Worm (Caenorhabditis elegans) whole organism, L2 larva: ENCODE data around the gene pho-1.
A peak's percentile ranks its signal among the peaks of the same experiment; 100 is the strongest.

Experiments used
- R02D3.7 ChIP-seq: fragments of 150-350 bp; optimal IDR thresholded peaks from 2 replicates; lab custom pipeline; 2014; ENCODE audit warnings: missing biosample characterization, missing genetic modification characterization
- Y55F3AM.14 ChIP-seq: fragments of 200-800 bp; sonication (Bioruptor generic); optimal IDR thresholded peaks from 2 replicates; lab custom pipeline; 2018; ENCODE audit warnings: mild to moderate bottlenecking, missing genetic modification characterization, missing compliant biosample characterization
- ZK546.5 ChIP-seq: sonication (generic microtip); optimal IDR thresholded peaks from 2 replicates; lab custom pipeline; 2017; ENCODE audit warnings: missing biosample characterization, missing genetic modification characterization
- alr-1 ChIP-seq: fragments of 150-350 bp; optimal IDR thresholded peaks from 2 replicates; lab custom pipeline; 2014; ENCODE audit warnings: missing biosample characterization, missing genetic modification characterization
- aly-2 ChIP-seq: fragments of 150-350 bp; optimal IDR thresholded peaks from 2 replicates; lab custom pipeline; 2014; ENCODE audit warnings: missing biosample characterization, missing genetic modification characterization
- ama-1 ChIP-seq: fragments of 150-350 bp; optimal IDR thresholded peaks from 2 replicates; lab custom pipeline; 2018; ENCODE audit warnings: inconsistent platforms
- blmp-1 ChIP-seq: sonication (generic microtip); optimal IDR thresholded peaks from 2 replicates; lab custom pipeline; 2017; ENCODE audit warnings: missing genetic modification characterization, mild to moderate bottlenecking, missing compliant biosample characterization, antibody characterized with exemption, moderate library complexity; ENCODE audit not compliant: insufficient read depth
- ceh-82 ChIP-seq: fragments of 150-350 bp; optimal IDR thresholded peaks from 2 replicates; lab custom pipeline; 2014; ENCODE audit warnings: missing biosample characterization, missing genetic modification characterization
- dmd-4 ChIP-seq: sonication (generic microtip); optimal IDR thresholded peaks from 2 replicates; lab custom pipeline; 2017; ENCODE audit warnings: missing biosample characterization, missing genetic modification characterization
- elt-3 ChIP-seq: sonication (generic microtip); optimal IDR thresholded peaks from 2 replicates; lab custom pipeline; 2017; ENCODE audit warnings: missing biosample characterization, missing genetic modification characterization
- fos-1 ChIP-seq: fragments of 150-350 bp; optimal IDR thresholded peaks from 2 replicates; lab custom pipeline; 2014; ENCODE audit warnings: missing biosample characterization, missing genetic modification characterization
- lin-13 ChIP-seq: fragments of 150-350 bp; optimal IDR thresholded peaks from 2 replicates; lab custom pipeline; 2014; ENCODE audit warnings: missing biosample characterization, missing genetic modification reagents, missing genetic modification characterization
- lin-39 ChIP-seq: fragments of 150-350 bp; optimal IDR thresholded peaks from 2 replicates; lab custom pipeline; 2014; ENCODE audit warnings: missing biosample characterization, missing genetic modification reagents, missing genetic modification characterization
- lsy-2 ChIP-seq, 2 experiments: fragments of 150-350 bp in 1 of 2; sonication (generic microtip) in 1 of 2; optimal IDR thresholded peaks; 2 replicates each; lab custom pipeline; 2014 to 2017; ENCODE audit warnings: missing biosample characterization in 2 of 2, missing genetic modification characterization in 2 of 2
- mab-5 ChIP-seq: fragments of 150-350 bp; optimal IDR thresholded peaks from 2 replicates; lab custom pipeline; 2014; ENCODE audit warnings: missing biosample characterization, missing genetic modification characterization
- mbf-1 ChIP-seq: sonication (generic microtip); optimal IDR thresholded peaks from 2 replicates; lab custom pipeline; 2017; ENCODE audit warnings: missing biosample characterization, missing genetic modification characterization
- mdl-1 ChIP-seq, 2 experiments: fragments of 150-350 bp in 1 of 2; sonication (generic microtip) in 1 of 2; optimal IDR thresholded peaks; 2 replicates each; lab custom pipeline; 2017; ENCODE audit warnings: missing biosample characterization in 2 of 2, missing genetic modification characterization in 2 of 2
- nhr-11 ChIP-seq: fragments of 150-350 bp; optimal IDR thresholded peaks from 2 replicates; lab custom pipeline; 2014; ENCODE audit warnings: missing biosample characterization, missing genetic modification characterization
- nhr-129 ChIP-seq: fragments of 150-350 bp; optimal IDR thresholded peaks from 2 replicates; lab custom pipeline; 2014; ENCODE audit warnings: missing biosample characterization, missing genetic modification characterization
- nhr-23 ChIP-seq: fragments of 150-350 bp; optimal IDR thresholded peaks from 2 replicates; lab custom pipeline; 2014; ENCODE audit warnings: missing biosample characterization, missing genetic modification reagents, missing genetic modification characterization
- nhr-237 ChIP-seq: fragments of 150-350 bp; optimal IDR thresholded peaks from 2 replicates; lab custom pipeline; 2014; ENCODE audit warnings: missing biosample characterization, missing genetic modification characterization
- nhr-25 ChIP-seq: fragments of 150-350 bp; sonication (generic microtip); optimal IDR thresholded peaks from 3 replicates; lab custom pipeline; 2014; ENCODE audit warnings: missing biosample characterization, missing genetic modification characterization
- nhr-6 ChIP-seq: fragments of 150-350 bp; optimal IDR thresholded peaks from 2 replicates; lab custom pipeline; 2014; ENCODE audit warnings: missing biosample characterization, missing genetic modification characterization
- nhr-77 ChIP-seq: fragments of 150-350 bp; optimal IDR thresholded peaks from 2 replicates; lab custom pipeline; 2014; ENCODE audit warnings: missing biosample characterization, missing genetic modification characterization
- sem-4 ChIP-seq: fragments of 150-350 bp; optimal IDR thresholded peaks from 2 replicates; lab custom pipeline; 2014; ENCODE audit warnings: missing biosample characterization, missing genetic modification reagents, missing genetic modification characterization
- skn-1 ChIP-seq: sonication (generic microtip); optimal IDR thresholded peaks from 2 replicates; lab custom pipeline; 2017; ENCODE audit warnings: missing biosample characterization, missing genetic modification characterization
- sma-3 ChIP-seq: sonication (generic microtip); optimal IDR thresholded peaks from 2 replicates; lab custom pipeline; 2016; ENCODE audit warnings: missing genetic modification reagents, missing genetic modification characterization, missing compliant biosample characterization
- sma-9 ChIP-seq, 2 experiments: fragments of 150-350 bp in 1 of 2; sonication (generic microtip) in 1 of 2; optimal IDR thresholded peaks; 2 replicates each; lab custom pipeline; 2014 to 2016; ENCODE audit warnings: missing genetic modification characterization in 2 of 2, mild to moderate bottlenecking in 1 of 2, missing biosample characterization in 1 of 2, missing compliant biosample characterization in 1 of 2, missing genetic modification reagents in 1 of 2, moderate library complexity in 1 of 2
- unc-39 ChIP-seq: fragments of 150-350 bp; optimal IDR thresholded peaks from 2 replicates; lab custom pipeline; 2014; ENCODE audit warnings: missing biosample characterization, missing genetic modification characterization
- unc-55 ChIP-seq: fragments of 150-350 bp; sonication (generic microtip); optimal IDR thresholded peaks from 3 replicates; lab custom pipeline; 2014; ENCODE audit warnings: missing biosample characterization, missing genetic modification reagents, missing genetic modification characterization
- unc-62 ChIP-seq: fragments of 150-350 bp; optimal IDR thresholded peaks from 2 replicates; lab custom pipeline; 2014; ENCODE audit warnings: missing biosample characterization, missing genetic modification reagents, missing genetic modification characterization
- zag-1 ChIP-seq: fragments of 150-350 bp; optimal IDR thresholded peaks from 2 replicates; lab custom pipeline; 2014; ENCODE audit warnings: missing biosample characterization, missing genetic modification characterization

Gene pho-1

DNA sequence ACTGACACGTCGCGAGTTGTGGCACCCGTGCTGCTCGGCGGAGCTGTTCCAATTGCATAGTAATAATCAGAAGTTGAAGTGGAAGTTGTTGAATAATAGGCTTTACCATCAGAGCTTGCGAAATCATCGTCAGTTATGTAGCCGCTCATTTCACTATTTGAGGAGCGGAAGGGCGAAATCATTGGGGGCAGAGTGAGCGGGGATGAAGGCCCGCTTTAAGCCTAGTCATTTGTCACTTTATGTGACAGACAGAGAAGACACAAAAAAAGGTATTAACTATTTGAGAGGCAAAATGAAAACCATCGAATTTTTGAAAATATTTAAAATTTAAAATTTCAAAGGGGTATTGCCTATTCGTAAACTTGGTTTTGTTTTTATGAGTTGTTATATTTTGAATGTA is 17.3 kb downstream of the pho-1 start:
- TF ChIP-seq ZK546.5 (no peak), mab-5 (peak; percentile 20), unc-55 (GFP tag; lab: Kevin White, UChicago) (peak; percentile 30)

DNA sequence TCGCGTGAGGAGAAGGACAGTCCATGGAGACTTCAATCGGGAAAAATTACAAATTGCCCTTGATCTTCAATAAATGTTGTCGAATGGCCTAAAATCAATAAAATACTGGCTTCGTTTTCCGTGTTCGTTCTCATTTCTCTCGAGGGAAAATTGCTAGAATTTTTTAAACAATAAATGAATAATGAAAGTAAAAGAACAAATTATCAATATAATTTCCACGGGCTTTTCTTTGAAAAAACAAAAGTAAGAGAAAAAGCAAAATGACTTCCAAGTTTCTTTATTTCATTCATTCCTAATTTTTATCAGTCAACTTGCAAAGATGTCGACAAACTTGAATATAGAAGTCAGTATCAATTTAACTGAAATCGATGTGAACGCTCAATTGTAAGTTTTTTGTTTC is 23.0 kb downstream of the pho-1 start, which contains the start of gene C34F11.1:
Gene C34F11.1 (plus strand): TSS at position 301 of the 400 bp plus-strand sequence.
- TF ChIP-seq mbf-1, result no peak
- TF ChIP-seq nhr-6, result no peak
- TF ChIP-seq ZK546.5, result no peak
- TF ChIP-seq zag-1, result no peak
- no peak for TF ChIP-seq unc-55 (GFP tag; lab: Kevin White, UChicago)
- TF ChIP-seq aly-2, result no peak
- no peak for TF ChIP-seq unc-39
- TF ChIP-seq mab-5, result no peak
- no peak for TF ChIP-seq elt-3 (tag; lab: Kevin White, UChicago)
- TF ChIP-seq ceh-82, result no peak
- TF ChIP-seq sma-3 (GFP tag; lab: Kevin White, UChicago), result no peak
- no peak for TF ChIP-seq nhr-237 (tag; lab: Kevin White, UChicago)
- no peak for TF ChIP-seq lin-39
- TF ChIP-seq nhr-25 (tag; lab: Kevin White, UChicago), result no peak
- TF ChIP-seq nhr-77, result no peak
- no peak for TF ChIP-seq blmp-1 (tag; lab: Kevin White, UChicago)
- no peak for TF ChIP-seq nhr-23 (tag; lab: Kevin White, UChicago)
- TF ChIP-seq Y55F3AM.14 (GFP tag; lab: Kevin White, UChicago), result no peak
- TF ChIP-seq sem-4 (tag; lab: Kevin White, UChicago), result no peak

DNA sequence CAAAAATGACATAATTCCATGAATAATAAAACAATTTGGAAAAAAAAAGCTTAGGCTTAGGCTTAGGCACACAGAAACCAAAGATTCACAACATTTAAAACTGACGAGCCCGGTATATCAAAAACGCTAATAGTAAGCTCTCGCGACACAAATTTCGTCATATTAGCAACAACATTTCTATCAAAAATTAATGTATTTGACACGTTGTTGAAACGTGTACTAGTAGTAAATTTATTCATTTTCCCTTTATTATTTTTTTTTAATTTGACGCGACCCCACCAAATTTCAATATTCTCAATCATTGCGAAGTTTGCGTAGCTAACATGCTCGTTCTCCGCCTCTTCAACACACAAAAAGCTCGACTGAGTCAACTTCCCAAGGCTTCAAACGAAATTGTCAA is 23.7 kb downstream of the pho-1 start, which contains the start of gene C34F11.2:
Gene C34F11.2 (plus strand): TSS at position 301 of the 400 bp plus-strand sequence.
- TF ChIP-seq blmp-1 (tag; lab: Kevin White, UChicago) (no peak), elt-3 (tag; lab: Kevin White, UChicago) (no peak), nhr-77 (no peak), lin-13 (GFP tag; lab: Kevin White, UChicago) (no peak), mdl-1 (tag; optimal IDR thresholded peaks at IDR 0.05; lab: Kevin White, UChicago) (no peak), unc-62 (GFP tag; lab: Kevin White, UChicago) (no peak), aly-2 (no peak), alr-1 (tag; lab: Kevin White, UChicago) (no peak), skn-1 (tag; lab: Kevin White, UChicago) (no peak), Y55F3AM.14 (GFP tag; lab: Kevin White, UChicago) (no peak)

- TF ChIP-seq sma-3 (GFP tag; lab: Kevin White, UChicago) (peak; percentile 1), mdl-1 (tag; optimal IDR thresholded peaks at IDR 0.05; lab: Kevin White, UChicago) (no peak), nhr-25 (tag; lab: Kevin White, UChicago) (peak; percentile 43)
These were observed 24.8 kb downstream of the pho-1 start, which contains the start of gene C34F11.8 for ce11 chrII:5210830-5211229. Gene C34F11.8, minus strand, starts transcription at chrII:5210964.

- peak; percentile 32 for TF ChIP-seq sma-3 (GFP tag; lab: Kevin White, UChicago)
- TF ChIP-seq ama-1 (lab: Kevin White, UChicago), result no peak
These were observed 26.5 kb downstream of the pho-1 start for ce11 chrII:5209122-5209521.

DNA sequence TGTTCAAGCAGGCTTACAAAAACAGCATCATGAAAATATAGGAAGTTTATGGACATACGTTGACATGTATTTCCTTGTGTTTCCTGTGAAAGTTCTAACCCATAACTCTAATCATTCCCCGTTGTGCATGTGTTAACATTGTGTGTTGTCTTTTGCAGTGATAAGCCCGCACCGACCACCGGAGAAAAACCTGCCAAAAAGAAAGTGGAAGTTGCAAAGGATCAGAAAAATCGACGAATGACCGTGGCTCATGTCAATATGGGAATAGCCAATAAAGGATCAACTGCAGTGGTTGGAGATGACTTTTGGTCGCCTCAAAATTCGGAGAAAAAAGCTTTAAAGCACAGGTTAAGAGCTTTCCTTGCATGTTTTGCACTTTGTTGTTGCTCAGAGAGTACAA is 30.4 kb downstream of the pho-1 start:
- no peak for TF ChIP-seq lsy-2 (tag; optimal IDR thresholded peaks at IDR 0.05; lab: Kevin White, UChicago)
- TF ChIP-seq ZK546.5, result no peak
- no peak for TF ChIP-seq fos-1 (tag; lab: Kevin White, UChicago)
- TF ChIP-seq unc-55 (GFP tag; lab: Kevin White, UChicago), result no peak
- no peak for TF ChIP-seq blmp-1 (tag; lab: Kevin White, UChicago)
- no peak for TF ChIP-seq mab-5
- TF ChIP-seq elt-3 (tag; lab: Kevin White, UChicago), result no peak
- no peak for TF ChIP-seq nhr-129 (tag; lab: Kevin White, UChicago)
- TF ChIP-seq lin-13 (GFP tag; lab: Kevin White, UChicago), result no peak
- TF ChIP-seq ama-1 (lab: Kevin White, UChicago), result no peak
- no peak for TF ChIP-seq nhr-11 (tag; lab: Kevin White, UChicago)
- no peak for TF ChIP-seq R02D3.7 (tag; lab: Kevin White, UChicago)
- no peak for TF ChIP-seq dmd-4 (tag; lab: Kevin White, UChicago)
- TF ChIP-seq sma-9 (GFP tag; optimal IDR thresholded peaks at IDR 0.05; lab: Kevin White, UChicago), result no peak
- TF ChIP-seq sma-9 (tag; optimal IDR thresholded peaks at IDR 0.05; lab: Kevin White, UChicago), result no peak
- no peak for TF ChIP-seq lin-39
- TF ChIP-seq sma-3 (GFP tag; lab: Kevin White, UChicago), result no peak
- TF ChIP-seq nhr-6, result no peak
